Fruit fly (Drosophila melanogaster): ENCODE results near the gene eIF2gamma.
A peak's percentile ranks its signal among the peaks of the same experiment; 100 is the strongest.

The eIF2gamma gene

dm6 chr3R:15249735-15250134, 13.5 kb downstream of the eIF2gamma start, which contains the start of gene CG42404:
CG42404 (plus strand) TSS chr3R:15250094.
- TF ChIP-seq CTCF (optimal IDR thresholded peaks at IDR 0.05) (peak in 1 of 2 experiments; percentile 11), CG8478 (optimal IDR thresholded peaks at IDR 0.05) (no peak)

- TF ChIP-seq CTCF (optimal IDR thresholded peaks at IDR 0.05) (no peak), CG8478 (optimal IDR thresholded peaks at IDR 0.05) (no peak)
Measured at dm6 chr3R:15249037-15249436, 14.2 kb downstream of the eIF2gamma start, which contains the start of gene Amt. Amt (minus strand) TSS chr3R:15249137.

dm6 chr3R:15246601-15247000, 16.7 kb downstream of the eIF2gamma start:
- TF ChIP-seq CG8478 (optimal IDR thresholded peaks at IDR 0.05) (no peak), CTCF (optimal IDR thresholded peaks at IDR 0.05) (no peak)

- TF ChIP-seq CG8478 (optimal IDR thresholded peaks at IDR 0.05) (no peak), CTCF (optimal IDR thresholded peaks at IDR 0.05) (no peak)
Measured at dm6 chr3R:15243452-15243851, 19.8 kb downstream of the eIF2gamma start.

- TF ChIP-seq CG8478 (optimal IDR thresholded peaks at IDR 0.05): no peak
Measured at dm6 chr3R:15243046-15243356, 20.3 kb downstream of the eIF2gamma start.

- TF ChIP-seq CG8478 (optimal IDR thresholded peaks at IDR 0.05): no peak
- TF ChIP-seq CTCF (optimal IDR thresholded peaks at IDR 0.05): peak in 1 of 2 experiments; percentile 6
Measured at dm6 chr3R:15242186-15243045, 20.8 kb downstream of the eIF2gamma start, which contains the start of the genes tefu and Hsc70-4. tefu (minus strand) TSS chr3R:15242236. Hsc70-4 (plus strand) TSS chr3R:15242687.

dm6 chr3R:15231635-15232138, 31.6 kb downstream of the eIF2gamma start:
- TF ChIP-seq CG8478 (optimal IDR thresholded peaks at IDR 0.05) (no peak), CTCF (optimal IDR thresholded peaks at IDR 0.05) (no peak)

- TF ChIP-seq CTCF (optimal IDR thresholded peaks at IDR 0.05): no peak
Measured at dm6 chr3R:15230285-15230684, 33.0 kb downstream of the eIF2gamma start, which contains the start of gene CG34316. CG34316 (plus strand) TSS chr3R:15230585.

dm6 chr3R:15229329-15229876, 33.9 kb downstream of the eIF2gamma start, which contains the start of the genes Art3 and mRpS10:
Art3 (minus strand) TSS chr3R:15229408.
mRpS10 (plus strand) TSS chr3R:15229665.
- TF ChIP-seq CG8478 (optimal IDR thresholded peaks at IDR 0.05) (no peak), CTCF (optimal IDR thresholded peaks at IDR 0.05) (no peak)

dm6 chr3R:15225279-15225730, 38.0 kb downstream of the eIF2gamma start, which contains the start of the genes CG31344 and Caf1-55:
CG31344 (minus strand) TSS chr3R:15225329.
Caf1-55 (plus strand) TSS chr3R:15225576.
- TF ChIP-seq CG8478 (optimal IDR thresholded peaks at IDR 0.05): no peak
- no peak for TF ChIP-seq CTCF (optimal IDR thresholded peaks at IDR 0.05)

- TF ChIP-seq CG8478 (optimal IDR thresholded peaks at IDR 0.05): no peak
- no peak for TF ChIP-seq CTCF (optimal IDR thresholded peaks at IDR 0.05)
Measured at dm6 chr3R:15222973-15223372, 40.3 kb downstream of the eIF2gamma start, which contains the start of gene Polr2G. Polr2G (minus strand) TSS chr3R:15223180.

dm6 chr3R:15218824-15219576, 44.3 kb downstream of the eIF2gamma start, which contains the start of the genes SIDL and CG12241:
SIDL (minus strand) TSS chr3R:15218874.
CG12241 (plus strand) TSS chr3R:15219256.
- TF ChIP-seq CTCF (optimal IDR thresholded peaks at IDR 0.05) (no peak), CG8478 (optimal IDR thresholded peaks at IDR 0.05) (no peak)

- TF ChIP-seq CG8478 (optimal IDR thresholded peaks at IDR 0.05) (no peak), CTCF (optimal IDR thresholded peaks at IDR 0.05) (no peak)
Measured at dm6 chr3R:15213362-15213989, 49.8 kb downstream of the eIF2gamma start, which contains the start of the genes CG6654 and CG4210. CG6654 (minus strand) TSS chr3R:15213658. CG4210 (plus strand) TSS chr3R:15213974.

All from S2 (cell line).